Fruit fly (Drosophila melanogaster) whole organism, pupa: ENCODE results near the gene eIF2Bbeta.

Source experiments
- CG10348 ChIP-seq: fragments of 200-800 bp; sonication (Bioruptor generic); IDR thresholded peaks from 2 replicates; pipeline ENCODE4 v1.3.6; 2022; ENCODE audit warnings: missing biosample characterization, missing genetic modification characterization
- CG12605 ChIP-seq: fragments of 200-800 bp; sonication (Bioruptor generic); IDR thresholded peaks from 2 replicates; pipeline ENCODE4 v1.3.6; 2022; ENCODE audit warnings: missing biosample characterization, missing genetic modification characterization
- CG13204 ChIP-seq: fragments of 200-800 bp; sonication (Bioruptor generic); optimal IDR thresholded peaks from 2 replicates; lab custom pipeline; 2018; ENCODE audit warnings: missing biosample characterization, mild to moderate bottlenecking, missing genetic modification characterization, moderate library complexity
- CG14655 ChIP-seq: fragments of 200-800 bp; sonication (Bioruptor generic); optimal IDR thresholded peaks from 3 replicates; lab custom pipeline; 2017; ENCODE audit warnings: mild to moderate bottlenecking, missing biosample characterization, missing genetic modification reagents, missing genetic modification characterization
- CG17806 ChIP-seq: fragments of 200-800 bp; sonication (Bioruptor generic); optimal IDR thresholded peaks from 2 replicates; lab custom pipeline; 2018; ENCODE audit warnings: missing biosample characterization, mild to moderate bottlenecking, missing genetic modification characterization, moderate library complexity
- CG34367 ChIP-seq: fragments of 200-800 bp; sonication (Bioruptor generic); optimal IDR thresholded peaks from 2 replicates; lab custom pipeline; 2018; ENCODE audit warnings: missing biosample characterization, mild to moderate bottlenecking, missing genetic modification characterization
- CG4496 ChIP-seq: fragments of 200-800 bp; sonication (Bioruptor generic); IDR thresholded peaks from 3 replicates; pipeline ENCODE4 v1.3.6; 2022; ENCODE audit warnings: missing biosample characterization, missing genetic modification characterization
- CG8159 ChIP-seq: fragments of 200-800 bp; sonication (Bioruptor generic); optimal IDR thresholded peaks from 3 replicates; lab custom pipeline; 2018; ENCODE audit warnings: missing biosample characterization, mild to moderate bottlenecking, missing genetic modification characterization, moderate library complexity
- CG8301 ChIP-seq: fragments of 200-800 bp; sonication (Bioruptor generic); optimal IDR thresholded peaks from 2 replicates; lab custom pipeline; 2018; ENCODE audit warnings: missing biosample characterization, mild to moderate bottlenecking, missing genetic modification characterization
- CG9948 ChIP-seq: fragments of 200-800 bp; sonication (Bioruptor generic); optimal IDR thresholded peaks from 2 replicates; lab custom pipeline; 2018; ENCODE audit warnings: missing biosample characterization, mild to moderate bottlenecking, missing genetic modification characterization, moderate library complexity
- Pif1B ChIP-seq: fragments of 200-800 bp; sonication (Bioruptor generic); optimal IDR thresholded peaks from 3 replicates; lab custom pipeline; 2016; ENCODE audit warnings: missing biosample characterization, missing genetic modification characterization
- Snoo ChIP-seq: fragments of 200-800 bp; sonication (Bioruptor generic); optimal IDR thresholded peaks from 3 replicates; lab custom pipeline; 2017; ENCODE audit warnings: missing biosample characterization, mild to moderate bottlenecking, missing genetic modification characterization, inconsistent platforms
- fd96Ca ChIP-seq: fragments of 200-800 bp; sonication (Bioruptor generic); IDR thresholded peaks from 3 replicates; pipeline ENCODE4 v1.3.6; 2022; ENCODE audit warnings: missing biosample characterization, missing genetic modification characterization
- rn ChIP-seq: fragments of 200-800 bp; sonication (Bioruptor generic); IDR thresholded peaks from 2 replicates; pipeline ENCODE4 v1.3.6; 2022; ENCODE audit warnings: missing biosample characterization, missing genetic modification characterization

DNA sequence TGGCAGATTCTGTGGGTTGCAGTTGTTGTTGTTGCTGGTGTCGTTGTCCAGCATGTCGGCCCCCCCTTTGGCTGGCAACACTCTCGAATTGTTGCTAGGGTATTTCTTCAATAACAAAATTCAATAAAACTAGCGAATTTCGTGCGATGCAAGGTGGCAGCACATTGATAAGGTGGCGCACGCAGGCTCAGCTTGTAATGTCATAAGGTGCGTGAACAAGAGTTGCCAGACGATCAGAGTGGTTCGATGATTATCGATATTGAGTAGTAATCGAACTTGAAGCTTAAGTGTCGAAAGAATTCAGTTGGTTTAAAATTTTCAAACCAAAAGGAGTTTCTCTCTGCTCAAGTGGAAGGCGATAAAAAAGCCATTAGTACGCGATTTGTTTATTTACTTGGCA is 15.8 kb downstream of the eIF2Bbeta start, which contains the start of gene CG2701:
- TF ChIP-seq CG13204 (GFP tag; lab: Kevin White, UChicago) (no peak), Pif1B (GFP tag; lab: Kevin White, UChicago) (no peak), fd96Ca (GFP tag; lab: Robert Waterston, UW) (no peak), CG4496 (GFP tag; lab: Robert Waterston, UW) (no peak), CG12605 (GFP tag; lab: Robert Waterston, UW) (no peak), CG8159 (tag; lab: Kevin White, UChicago) (no peak), rn (GFP tag; lab: Robert Waterston, UW) (no peak), CG10348 (GFP tag; lab: Robert Waterston, UW) (no peak), CG14655 (GFP tag; lab: Kevin White, UChicago) (no peak), CG8301 (tag; lab: Kevin White, UChicago) (no peak), CG17806 (tag; lab: Kevin White, UChicago) (no peak), CG34367 (tag; lab: Kevin White, UChicago) (no peak), Snoo (no peak), CG9948 (tag; lab: Kevin White, UChicago) (no peak)
